Worm (Caenorhabditis elegans) whole organism, L4/young adult: ENCODE measurements around the gene C36A4.11.

Source experiments
- W03F9.2 ChIP-seq: fragments of 150-350 bp; optimal IDR thresholded peaks from 2 replicates; lab custom pipeline; 2014; ENCODE audit warnings: missing biosample characterization, missing genetic modification characterization
- dao-5 ChIP-seq: sonication (generic microtip); optimal IDR thresholded peaks from 2 replicates; lab custom pipeline; 2016; ENCODE audit warnings: missing genotype, missing genetic modification characterization, moderate library complexity, missing compliant biosample characterization

DNA sequence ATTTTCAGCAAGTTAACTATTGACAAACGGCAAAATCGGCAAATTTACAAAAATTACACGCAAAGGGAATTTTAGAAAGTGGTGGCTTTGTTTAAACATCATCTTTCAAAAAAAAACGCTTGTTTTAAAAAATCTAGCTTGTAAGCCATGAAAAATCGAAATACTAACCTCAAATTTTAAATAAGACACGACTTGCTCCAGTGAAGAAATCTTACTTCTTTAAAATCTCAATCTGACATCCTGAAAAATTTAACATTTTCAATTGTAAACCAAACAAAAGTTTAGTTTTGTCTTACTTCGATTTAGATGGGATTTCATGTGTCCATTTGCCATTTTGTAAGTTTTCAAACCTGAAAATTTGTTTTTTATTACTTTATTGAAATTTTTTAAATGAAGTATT lies 8.6 kb upstream of the C36A4.11 start:
- TF ChIP-seq dao-5 (tag; lab: Kevin White, UChicago) (no peak), W03F9.2 (tag; lab: Kevin White, UChicago) (no peak)
